Worm (Caenorhabditis elegans) whole organism, L4/young adult: ENCODE results near the gene tmem-184.

ENCODE experiments used
- W03F9.2 ChIP-seq: fragments of 150-350 bp; optimal IDR thresholded peaks from 2 replicates; lab custom pipeline; 2014; ENCODE audit warnings: missing biosample characterization, missing genetic modification characterization
- dao-5 ChIP-seq: sonication (generic microtip); optimal IDR thresholded peaks from 2 replicates; lab custom pipeline; 2016; ENCODE audit warnings: missing genotype, missing genetic modification characterization, moderate library complexity, missing compliant biosample characterization
- him-1 ChIP-seq: sonication (generic microtip); optimal IDR thresholded peaks from 2 replicates; lab custom pipeline; 2016; ENCODE audit warnings: missing genotype, missing genetic modification reagents, missing genetic modification characterization, missing compliant biosample characterization

ce11 chrX:14745218-14745617 lies 38.6 kb upstream of the tmem-184 start:
- TF ChIP-seq dao-5 (tag; lab: Kevin White, UChicago) (no peak), him-1 (no peak), W03F9.2 (tag; lab: Kevin White, UChicago) (no peak)
